Fruit fly (Drosophila melanogaster) whole organism, embryonic: ENCODE measurements around the gene Ythdf.

Experiments used
- Ada2b ChIP-seq: fragments of 200-800 bp; sonication (Bioruptor generic); IDR thresholded peaks from 2 replicates; pipeline ENCODE4 v1.3.6; 2022; ENCODE audit warnings: missing biosample characterization, missing genetic modification characterization
- Blimp-1 ChIP-seq: fragments of 200-800 bp; sonication (Bioruptor generic); optimal IDR thresholded peaks from 3 replicates; lab custom pipeline; 2018; ENCODE audit warnings: missing biosample characterization, missing genetic modification characterization, mild to moderate bottlenecking, moderate library complexity, missing genetic modification reagents
- CG1024 ChIP-seq: fragments of 200-800 bp; sonication (Bioruptor generic); IDR thresholded peaks from 2 replicates; pipeline ENCODE4 v1.3.6; 2022; ENCODE audit warnings: missing biosample characterization, missing genetic modification characterization
- CG10654 ChIP-seq: fragments of 200-800 bp; sonication (Bioruptor generic); optimal IDR thresholded peaks from 2 replicates; lab custom pipeline; 2016; ENCODE audit warnings: missing biosample characterization, missing genetic modification characterization
- CG13424 ChIP-seq: fragments of 200-800 bp; sonication (Bioruptor generic); optimal IDR thresholded peaks from 2 replicates; lab custom pipeline; 2019; ENCODE audit warnings: missing biosample characterization, mild to moderate bottlenecking, missing genetic modification characterization, moderate library complexity
- CG13775 ChIP-seq: fragments of 200-800 bp; sonication (Bioruptor generic); optimal IDR thresholded peaks from 3 replicates; lab custom pipeline; 2017; ENCODE audit warnings: missing biosample characterization, mild to moderate bottlenecking, missing genetic modification characterization
- Lpt ChIP-seq: fragments of >200 bp; optimal IDR thresholded peaks from 2 replicates; lab custom pipeline; 2018; ENCODE audit warnings: missing biosample characterization, missing genetic modification characterization
- Sry-δ ChIP-seq: fragments of 200-800 bp; sonication (Bioruptor generic); optimal IDR thresholded peaks from 2 replicates; lab custom pipeline; 2016; ENCODE audit warnings: missing biosample characterization, missing genetic modification characterization
- ewg ChIP-seq: fragments of 200-800 bp; sonication (Bioruptor generic); optimal IDR thresholded peaks from 3 replicates; lab custom pipeline; 2017; ENCODE audit warnings: mild to moderate bottlenecking, missing biosample characterization, missing genetic modification reagents, missing genetic modification characterization
- gro ChIP-seq: fragments of 200-800 bp; sonication (Bioruptor generic); optimal IDR thresholded peaks from 2 replicates; lab custom pipeline; 2016; ENCODE audit warnings: missing biosample characterization, missing genetic modification characterization
- kni ChIP-seq: fragments of 200-800 bp; sonication (Bioruptor generic); optimal IDR thresholded peaks from 3 replicates; lab custom pipeline; 2017; ENCODE audit warnings: mild to moderate bottlenecking, missing biosample characterization, missing genetic modification reagents, missing genetic modification characterization
- lola ChIP-seq, 3 experiments: fragments of >200 bp in 2 of 3; fragments of 200-800 bp in 1 of 3; sonication (Bioruptor generic) in 1 of 3; optimal IDR thresholded peaks; 2 replicates each; lab custom pipeline; 2017 to 2019; ENCODE audit warnings: missing biosample characterization in 3 of 3, missing genetic modification characterization in 3 of 3, mild to moderate bottlenecking in 1 of 3, moderate library complexity in 1 of 3
- pzg ChIP-seq: fragments of 200-800 bp; sonication (Bioruptor generic); optimal IDR thresholded peaks from 3 replicates; lab custom pipeline; 2018; ENCODE audit warnings: missing biosample characterization, mild to moderate bottlenecking, missing genetic modification characterization, moderate library complexity
- tap ChIP-seq: fragments of 200-800 bp; optimal IDR thresholded peaks from 3 replicates; lab custom pipeline; 2019; ENCODE audit warnings: missing biosample characterization, mild to moderate bottlenecking, missing genetic modification characterization, moderate library complexity

DNA sequence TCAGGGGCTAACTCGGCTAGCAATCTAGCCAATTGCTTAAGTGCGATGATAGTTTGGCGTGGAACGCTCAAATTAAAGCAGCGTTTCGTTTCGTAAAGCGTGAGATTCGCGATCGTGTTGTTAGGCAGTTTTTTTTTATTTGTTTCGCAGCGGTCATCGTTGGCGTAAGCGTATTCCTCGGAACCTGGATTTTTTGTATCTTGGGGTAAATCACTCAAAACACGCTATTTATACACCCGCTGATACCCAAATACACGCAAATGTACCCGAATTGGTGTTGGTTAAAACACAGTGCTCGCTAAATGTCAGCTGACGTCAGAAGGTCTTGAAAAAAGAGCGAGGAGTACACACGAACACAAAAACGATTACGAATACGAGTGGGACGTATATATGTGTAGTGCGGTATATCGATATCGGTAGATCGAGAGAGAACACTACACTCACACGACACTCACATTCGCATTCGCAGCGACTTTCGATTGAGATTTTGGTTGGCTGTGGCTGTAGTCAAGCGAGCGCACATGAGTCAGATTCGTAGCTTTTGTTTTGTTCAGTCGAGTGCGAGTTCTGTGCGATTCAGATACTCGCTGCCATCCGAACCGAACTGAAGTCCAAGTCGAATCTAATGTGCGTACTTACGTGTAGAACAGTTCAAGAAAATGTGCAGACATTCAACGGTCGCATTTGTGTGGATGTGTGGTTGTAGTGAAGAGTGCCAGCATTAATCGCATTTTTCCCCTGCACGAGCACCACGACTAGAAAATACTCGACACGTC, 10.9 kb upstream of the Ythdf start:
- no peak for TF ChIP-seq CG13775 (GFP tag; lab: Kevin White, UChicago)
- TF ChIP-seq Blimp-1 (GFP tag; lab: Kevin White, UChicago), result peak; percentile 55
- TF ChIP-seq gro, result peak; percentile 4
- no peak for TF ChIP-seq Lpt (GFP tag; lab: Kevin White, UChicago)
- TF ChIP-seq kni (GFP tag; lab: Kevin White, UChicago), result peak; percentile 70
- TF ChIP-seq Ada2b (GFP tag; lab: Robert Waterston, UW), result no peak
- TF ChIP-seq Sry-δ (GFP tag; lab: Kevin White, UChicago), result peak; percentile 46
- peak; percentile 32 for TF ChIP-seq pzg
- TF ChIP-seq ewg (GFP tag; lab: Kevin White, UChicago), result no peak
- TF ChIP-seq CG13424, result no peak
- TF ChIP-seq CG1024, result no peak
- no peak for TF ChIP-seq lola (GFP tag; optimal IDR thresholded peaks at IDR 0.05; lab: Kevin White, UChicago)
- TF ChIP-seq CG10654 (GFP tag; lab: Kevin White, UChicago), result no peak
- peak; percentile 28 for TF ChIP-seq tap
